Fruit fly (Drosophila melanogaster): Measurements from ENCODE around the gene Tmf.
A peak's percentile ranks its signal among the peaks of the same experiment; 100 is the strongest.

Tmf gene

dm6 chrX:6803880-6804484 is 40.2 kb upstream of the Tmf start:
- TF ChIP-seq Dfd (GFP tag; optimal IDR thresholded peaks at IDR 0.05): no peak
- no peak for TF ChIP-seq sage (GFP tag; optimal IDR thresholded peaks at IDR 0.05)
- no peak for TF ChIP-seq OdsH (GFP tag; optimal IDR thresholded peaks at IDR 0.05)
- TF ChIP-seq CG32264 (GFP tag; optimal IDR thresholded peaks at IDR 0.05): no peak
- no peak for TF ChIP-seq Sp1 (GFP tag; optimal IDR thresholded peaks at IDR 0.05)
- no peak for TF ChIP-seq Vsx2 (GFP tag; optimal IDR thresholded peaks at IDR 0.05; ENCODE audit: partially characterized antibody)
- TF ChIP-seq fru (GFP tag; optimal IDR thresholded peaks at IDR 0.05): no peak
- TF ChIP-seq Hr78 (GFP tag; optimal IDR thresholded peaks at IDR 0.05): no peak
- TF ChIP-seq ey (GFP tag; optimal IDR thresholded peaks at IDR 0.05): no peak

dm6 chrX:6804485-6805295 is 39.5 kb upstream of the Tmf start:
- no peak for TF ChIP-seq pan (optimal IDR thresholded peaks at IDR 0.05)
- no peak for TF ChIP-seq N (GFP tag; optimal IDR thresholded peaks at IDR 0.05)
- TF ChIP-seq dmrt93B (GFP tag; optimal IDR thresholded peaks at IDR 0.05): peak; percentile 84
- peak; percentile 95 for TF ChIP-seq woc (GFP tag; optimal IDR thresholded peaks at IDR 0.05)
- peak; percentile 96 for TF ChIP-seq br (GFP tag; optimal IDR thresholded peaks at IDR 0.05)
- peak; percentile 97 for TF ChIP-seq h (GFP tag; optimal IDR thresholded peaks at IDR 0.05)
- peak; percentile 93 for TF ChIP-seq Jra (GFP tag; optimal IDR thresholded peaks at IDR 0.05)
- no peak for TF ChIP-seq usp (GFP tag; optimal IDR thresholded peaks at IDR 0.05)
- no peak for TF ChIP-seq Vsx2 (GFP tag; optimal IDR thresholded peaks at IDR 0.05; ENCODE audit: partially characterized antibody)
- peak; percentile 78 to 96 for TF ChIP-seq foxo (GFP tag; optimal IDR thresholded peaks at IDR 0.05)
- TF ChIP-seq Myc (optimal IDR thresholded peaks at IDR 0.05): no peak
- TF ChIP-seq GATAd (GFP tag; optimal IDR thresholded peaks at IDR 0.05): peak; percentile 18
- no peak for TF ChIP-seq Abd-B (GFP tag; optimal IDR thresholded peaks at IDR 0.05)
- TF ChIP-seq Mio (GFP tag; optimal IDR thresholded peaks at IDR 0.05): peak; percentile 79
- peak; percentile 90 for TF ChIP-seq Sp1 (GFP tag; optimal IDR thresholded peaks at IDR 0.05)
- peak; percentile 96 for TF ChIP-seq ey (GFP tag; optimal IDR thresholded peaks at IDR 0.05)
- TF ChIP-seq Hnf4 (GFP tag; optimal IDR thresholded peaks at IDR 0.05): peak; percentile 97
- TF ChIP-seq Hr78 (GFP tag; optimal IDR thresholded peaks at IDR 0.05): no peak
- no peak for TF ChIP-seq lola (GFP tag; optimal IDR thresholded peaks at IDR 0.05)
- peak; percentile 97 for TF ChIP-seq rgr (GFP tag; optimal IDR thresholded peaks at IDR 0.05)
- TF ChIP-seq sage (GFP tag; optimal IDR thresholded peaks at IDR 0.05): peak; percentile 93
- TF ChIP-seq HLH106 (tag; optimal IDR thresholded peaks at IDR 0.05): peak; percentile 92
- TF ChIP-seq Rel (GFP tag; optimal IDR thresholded peaks at IDR 0.05): peak; percentile 94
- peak; percentile 53 for TF ChIP-seq Rel (tag; optimal IDR thresholded peaks at IDR 0.05)
- peak; percentile 31 for TF ChIP-seq jim (GFP tag; optimal IDR thresholded peaks at IDR 0.05)
- peak; percentile 64 for TF ChIP-seq sv (GFP tag; optimal IDR thresholded peaks at IDR 0.05)
- TF ChIP-seq Hr83 (GFP tag; optimal IDR thresholded peaks at IDR 0.05; ENCODE audit: poor library complexity, severe bottlenecking): peak; percentile 45
- peak; percentile 91 for TF ChIP-seq brk (GFP tag; optimal IDR thresholded peaks at IDR 0.05)
- TF ChIP-seq CG9705 (GFP tag; optimal IDR thresholded peaks at IDR 0.05): peak; percentile 47
- TF ChIP-seq CrebA (GFP tag; optimal IDR thresholded peaks at IDR 0.05; ENCODE audit: borderline replicate concordance): no peak
- TF ChIP-seq Dfd (GFP tag; optimal IDR thresholded peaks at IDR 0.05): no peak
- TF ChIP-seq dsf (GFP tag; optimal IDR thresholded peaks at IDR 0.05; ENCODE audit: borderline replicate concordance): peak; percentile 78
- TF ChIP-seq OdsH (GFP tag; optimal IDR thresholded peaks at IDR 0.05): peak; percentile 96
- peak; percentile 70 for TF ChIP-seq Dif (GFP tag; optimal IDR thresholded peaks at IDR 0.05; ENCODE audit: partially characterized antibody)
- peak; percentile 91 for TF ChIP-seq CG32264 (GFP tag; optimal IDR thresholded peaks at IDR 0.05)
- TF ChIP-seq tai (GFP tag; optimal IDR thresholded peaks at IDR 0.05): no peak
- TF ChIP-seq dl (GFP tag; optimal IDR thresholded peaks at IDR 0.05; ENCODE audit: insufficient read depth in 1 of 2, partially characterized antibody in 2 of 2): peak in 1 of 2 experiments; percentile 62
- peak; percentile 91 for TF ChIP-seq psq (GFP tag; optimal IDR thresholded peaks at IDR 0.05)
- TF ChIP-seq fru (GFP tag; optimal IDR thresholded peaks at IDR 0.05): peak; percentile 95
